Fruit fly (Drosophila melanogaster): ENCODE results near the gene CG42750.
A peak's percentile ranks its signal among the peaks of the same experiment; 100 is the strongest.

DNA sequence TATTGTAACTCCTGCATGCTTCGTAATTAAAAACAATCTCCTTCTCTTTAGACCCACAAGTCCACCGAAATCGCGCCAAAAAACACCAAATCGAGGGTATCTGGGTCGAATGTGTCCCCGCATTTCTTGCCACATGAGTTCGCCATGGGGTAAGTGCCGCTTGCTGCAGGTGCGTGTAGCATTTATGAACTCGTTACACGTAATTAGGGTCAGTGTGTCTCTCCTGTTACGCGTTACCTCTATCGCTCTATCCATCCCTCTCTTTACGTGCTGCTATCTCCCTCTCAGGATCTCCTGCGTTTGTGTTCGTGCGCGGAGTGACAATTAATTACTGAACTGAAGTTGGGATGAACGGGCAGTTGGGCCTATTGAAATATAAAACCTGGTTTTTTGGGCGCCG is 27.2 kb upstream of the CG42750 start:
- TF ChIP-seq CG32772 (GFP tag; IDR thresholded peaks at IDR 0.05) (no peak), vfl (GFP tag; optimal IDR thresholded peaks at IDR 0.05) (no peak), CG15601 (tag; optimal IDR thresholded peaks at IDR 0.05) (no peak), CG33213 (GFP tag; optimal IDR thresholded peaks at IDR 0.05) (no peak), Meics (GFP tag; optimal IDR thresholded peaks at IDR 0.05) (no peak), Dll (GFP tag; IDR thresholded peaks at IDR 0.05; ENCODE audit: partially characterized antibody) (no peak), esg (GFP tag; conservative IDR thresholded peaks at IDR 0.05) (no peak), Lim3 (GFP tag; IDR thresholded peaks at IDR 0.05) (no peak), Ets65A (GFP tag) (peak; percentile 82), CG10147 (GFP tag; optimal IDR thresholded peaks at IDR 0.05) (no peak), CG14014 (GFP tag; IDR thresholded peaks at IDR 0.05) (no peak), CG12104 (GFP tag; optimal IDR thresholded peaks at IDR 0.05) (no peak), trh (GFP tag; optimal IDR thresholded peaks at IDR 0.05) (no peak), CG14860 (GFP tag; IDR thresholded peaks at IDR 0.05; ENCODE audit: partially characterized antibody) (no peak)

Measured in whole organism, embryonic.